Fruit fly (Drosophila melanogaster) whole organism, wandering third instar larva: Measurements from ENCODE around the gene Pgant35A.

Experiments
- Abd-B ChIP-seq: fragments of >200 bp; optimal IDR thresholded peaks from 2 replicates; lab custom pipeline; 2017; ENCODE audit warnings: missing biosample characterization, missing genetic modification characterization
- CG32264 ChIP-seq: fragments of 200-800 bp; sonication (Bioruptor generic); optimal IDR thresholded peaks from 2 replicates; lab custom pipeline; 2016; ENCODE audit warnings: missing biosample characterization, missing genetic modification characterization
- CrebA ChIP-seq: fragments of 200-800 bp; sonication (Bioruptor generic); optimal IDR thresholded peaks from 2 replicates; lab custom pipeline; 2016; ENCODE audit warnings: missing biosample characterization, mild to moderate bottlenecking, missing genetic modification characterization, borderline replicate concordance
- Dfd ChIP-seq: fragments of >200 bp; optimal IDR thresholded peaks from 2 replicates; lab custom pipeline; 2017; ENCODE audit warnings: missing biosample characterization, missing genetic modification characterization
- Hr78 ChIP-seq: fragments of >200 bp; optimal IDR thresholded peaks from 2 replicates; lab custom pipeline; 2017; ENCODE audit warnings: missing biosample characterization, missing genetic modification characterization
- Myc ChIP-seq: fragments of >200 bp; optimal IDR thresholded peaks from 2 replicates; lab custom pipeline; 2017
- Sp1 ChIP-seq: fragments of 200-800 bp; sonication (Bioruptor generic); optimal IDR thresholded peaks from 3 replicates; lab custom pipeline; 2019; ENCODE audit warnings: missing biosample characterization, mild to moderate bottlenecking, missing genetic modification characterization, moderate library complexity
- Vsx2 ChIP-seq: fragments of 200-300, 225-300 bp; sonication (Bioruptor generic); optimal IDR thresholded peaks from 2 replicates; lab custom pipeline; 2018; ENCODE audit warnings: missing biosample characterization, missing genetic modification characterization; ENCODE audit not compliant: partially characterized antibody
- br ChIP-seq: fragments of 200-800 bp; sonication (Bioruptor generic); optimal IDR thresholded peaks from 2 replicates; lab custom pipeline; 2016; ENCODE audit warnings: missing biosample characterization, missing genetic modification characterization
- ey ChIP-seq: fragments of 200-800 bp; sonication (Bioruptor generic); optimal IDR thresholded peaks from 2 replicates; lab custom pipeline; 2016; ENCODE audit warnings: missing biosample characterization, missing genetic modification characterization
- fru ChIP-seq: fragments of 200-800 bp; sonication (Bioruptor generic); optimal IDR thresholded peaks from 3 replicates; lab custom pipeline; 2016; ENCODE audit warnings: missing biosample characterization, mild to moderate bottlenecking, missing genetic modification characterization

- no peak for TF ChIP-seq Hr78 (GFP tag; lab: Kevin White, UChicago)
- TF ChIP-seq Sp1 (GFP tag; lab: Kevin White, UChicago) = no peak
- no peak for TF ChIP-seq Dfd (GFP tag; lab: Kevin White, UChicago)
- no peak for TF ChIP-seq CrebA (GFP tag; lab: Kevin White, UChicago)
- no peak for TF ChIP-seq Abd-B (GFP tag; lab: Kevin White, UChicago)
- TF ChIP-seq CG32264 (GFP tag; lab: Kevin White, UChicago) = no peak
- TF ChIP-seq Vsx2 = no peak
- TF ChIP-seq br (GFP tag; lab: Kevin White, UChicago) = no peak
- no peak for TF ChIP-seq Myc
- TF ChIP-seq ey (GFP tag; lab: Kevin White, UChicago) = no peak
- TF ChIP-seq fru (GFP tag; lab: Kevin White, UChicago) = no peak
Observed at dm6 chr2L:14350587-14350986, 8.5 kb upstream of the Pgant35A start.
